Fruit fly (Drosophila melanogaster): ENCODE measurements around the gene Hayan.

- no peak for TF ChIP-seq insv (optimal IDR thresholded peaks at IDR 0.05)
- no peak for TF ChIP-seq ttk (optimal IDR thresholded peaks at IDR 0.05)
- TF ChIP-seq Sin3A (optimal IDR thresholded peaks at IDR 0.05), result no peak
- no peak for TF ChIP-seq h (optimal IDR thresholded peaks at IDR 0.05)
- TF ChIP-seq psq (optimal IDR thresholded peaks at IDR 0.05), result no peak
Measured at dm6 chrX:18499679-18500187, 16.2 kb upstream of the Hayan start, which contains the start of the genes Pgant7 and Xrcc2.
